Worm (Caenorhabditis elegans) whole organism, young adult: ENCODE results near the gene ivph-3.
A peak's percentile ranks its signal among the peaks of the same experiment; 100 is the strongest.

ENCODE experiments used
- B0336.3 ChIP-seq: fragments of 200-800 bp; sonication (Bioruptor generic); IDR thresholded peaks from 2 replicates; pipeline ENCODE4 v1.3.6; 2022; ENCODE audit warnings: missing genetic modification characterization, missing compliant biosample characterization
- D2030.7 ChIP-seq: fragments of 200-800 bp; sonication (Bioruptor generic); IDR thresholded peaks from 2 replicates; pipeline ENCODE4 v1.3.6; 2022; ENCODE audit warnings: missing genetic modification reagents, missing genetic modification characterization, missing compliant biosample characterization
- F22D6.2 ChIP-seq: sonication (generic microtip); optimal IDR thresholded peaks from 2 replicates; lab custom pipeline; 2016; ENCODE audit warnings: mild to moderate bottlenecking, missing genetic modification characterization, missing compliant biosample characterization
- F23B12.7 ChIP-seq: sonication (generic microtip); optimal IDR thresholded peaks from 2 replicates; lab custom pipeline; 2017; ENCODE audit warnings: missing genetic modification characterization, mild to moderate bottlenecking, missing compliant biosample characterization, antibody characterized with exemption, moderate library complexity; ENCODE audit not compliant: insufficient read depth
- F33H1.4 ChIP-seq: fragments of 200-800 bp; sonication (Bioruptor generic); IDR thresholded peaks from 2 replicates; pipeline ENCODE4 v1.3.6; 2022; ENCODE audit warnings: missing genetic modification reagents, missing genetic modification characterization, missing compliant biosample characterization
- F39B2.1 ChIP-seq: fragments of 200-800 bp; sonication (Bioruptor generic); IDR thresholded peaks from 2 replicates; pipeline ENCODE4 v1.3.6; 2022; ENCODE audit warnings: missing genetic modification reagents, missing genetic modification characterization, missing compliant biosample characterization
- F55B11.4 ChIP-seq: sonication (generic microtip); optimal IDR thresholded peaks from 2 replicates; lab custom pipeline; 2016; ENCODE audit warnings: missing compliant biosample characterization, missing genetic modification characterization, borderline replicate concordance; ENCODE audit not compliant: insufficient read depth
- F57A8.1 ChIP-seq: fragments of 200-800 bp; sonication (Bioruptor generic); optimal IDR thresholded peaks from 2 replicates; lab custom pipeline; 2018; ENCODE audit warnings: mild to moderate bottlenecking, missing genetic modification characterization, moderate library complexity, missing compliant biosample characterization
- K11D2.4 ChIP-seq: fragments of 200-800 bp; sonication (Bioruptor generic); IDR thresholded peaks from 2 replicates; pipeline ENCODE4 v1.3.6; 2022; ENCODE audit warnings: missing genetic modification reagents, missing genetic modification characterization, missing compliant biosample characterization
- K12H6.12 ChIP-seq: fragments of 200-800 bp; sonication (Bioruptor generic); optimal IDR thresholded peaks from 2 replicates; lab custom pipeline; 2018; ENCODE audit warnings: mild to moderate bottlenecking, missing genetic modification characterization, missing compliant biosample characterization
- T07F8.4 ChIP-seq: sonication (generic microtip); optimal IDR thresholded peaks from 2 replicates; lab custom pipeline; 2016; ENCODE audit warnings: mild to moderate bottlenecking, missing genetic modification characterization, moderate library complexity, missing compliant biosample characterization
- Y53G8AR.9 ChIP-seq: fragments of 200-800 bp; sonication (Bioruptor generic); conservative IDR thresholded peaks from 2 replicates; pipeline ENCODE4 v1.3.6; 2022; ENCODE audit warnings: missing genetic modification reagents, missing genetic modification characterization, missing compliant biosample characterization
- Y95B8A.8 ChIP-seq: fragments of 200-800 bp; sonication (Bioruptor generic); IDR thresholded peaks from 2 replicates; pipeline ENCODE4 v1.3.6; 2022; ENCODE audit warnings: missing genetic modification reagents, missing genetic modification characterization, missing compliant biosample characterization
- athp-1 ChIP-seq: sonication (generic microtip); optimal IDR thresholded peaks from 2 replicates; lab custom pipeline; 2017; ENCODE audit warnings: mild to moderate bottlenecking, missing genetic modification characterization, missing compliant biosample characterization
- bed-2 ChIP-seq: fragments of 200-800 bp; sonication (Bioruptor generic); IDR thresholded peaks from 2 replicates; pipeline ENCODE4 v1.3.6; 2022; ENCODE audit warnings: missing genetic modification reagents, missing genetic modification characterization, missing compliant biosample characterization
- ceh-100 ChIP-seq: fragments of 200-800 bp; sonication (Bioruptor generic); IDR thresholded peaks from 2 replicates; pipeline ENCODE4 v1.3.6; 2022; ENCODE audit warnings: missing genetic modification reagents, missing genetic modification characterization, missing compliant biosample characterization
- dox-1 ChIP-seq: fragments of 200-800 bp; sonication (Bioruptor generic); IDR thresholded peaks from 2 replicates; pipeline ENCODE4 v1.3.6; 2022; ENCODE audit warnings: missing genetic modification reagents, missing genetic modification characterization, missing compliant biosample characterization
- hmg-1.2 ChIP-seq: fragments of 200-800 bp; sonication (Bioruptor generic); IDR thresholded peaks from 2 replicates; pipeline ENCODE4 v1.3.6; 2022; ENCODE audit warnings: missing genetic modification reagents, missing genetic modification characterization, missing compliant biosample characterization
- let-607 ChIP-seq, 2 experiments: fragments of 200-800 bp in 1 of 2; sonication (Bioruptor generic) in 1 of 2; sonication (generic microtip) in 1 of 2; optimal IDR thresholded peaks; 2 replicates each; lab custom pipeline; 2016 to 2018; ENCODE audit warnings: mild to moderate bottlenecking in 2 of 2, missing compliant biosample characterization in 2 of 2, missing genetic modification characterization in 2 of 2, moderate library complexity in 2 of 2, missing genotype in 1 of 2
- lin-35 ChIP-seq, 3 experiments: fragments of 150-350 bp in 2 of 3; sonication (generic microtip) in 1 of 3; optimal IDR thresholded peaks; 2 replicates each; lab custom pipeline; 2014 to 2018; ENCODE audit warnings: missing biosample characterization in 3 of 3, missing genetic modification characterization in 3 of 3, missing genetic modification reagents in 3 of 3
- lin-40 ChIP-seq: sonication (generic microtip); optimal IDR thresholded peaks from 2 replicates; lab custom pipeline; 2016; ENCODE audit warnings: missing genetic modification characterization, mild to moderate bottlenecking, missing compliant biosample characterization, missing genotype, missing genetic modification reagents
- madf-6 ChIP-seq: fragments of 200-800 bp; sonication (Bioruptor generic); IDR thresholded peaks from 2 replicates; pipeline ENCODE4 v1.3.6; 2022; ENCODE audit warnings: missing genetic modification reagents, missing genetic modification characterization, missing compliant biosample characterization
- mcd-1 ChIP-seq: fragments of 200-800 bp; sonication (Bioruptor generic); IDR thresholded peaks from 2 replicates; pipeline ENCODE4 v1.3.6; 2022; ENCODE audit warnings: missing genetic modification reagents, missing genetic modification characterization, missing compliant biosample characterization
- mxl-1 ChIP-seq: sonication (generic microtip); optimal IDR thresholded peaks from 2 replicates; lab custom pipeline; 2016; ENCODE audit warnings: missing genetic modification characterization, missing compliant biosample characterization
- nfya-2 ChIP-seq: fragments of 200-800 bp; sonication (Bioruptor generic); IDR thresholded peaks from 2 replicates; pipeline ENCODE4 v1.3.6; 2022; ENCODE audit warnings: missing genetic modification reagents, missing genetic modification characterization, missing compliant biosample characterization
- nfyb-1 ChIP-seq: fragments of 200-800 bp; sonication (Bioruptor generic); IDR thresholded peaks from 2 replicates; pipeline ENCODE4 v1.3.6; 2022; ENCODE audit warnings: missing genetic modification reagents, missing genetic modification characterization, missing compliant biosample characterization
- nhr-80 ChIP-seq: sonication (generic microtip); optimal IDR thresholded peaks from 2 replicates; lab custom pipeline; 2016; ENCODE audit warnings: missing genetic modification characterization, missing compliant biosample characterization
- nhr-90 ChIP-seq: sonication (generic microtip); optimal IDR thresholded peaks from 2 replicates; lab custom pipeline; 2016; ENCODE audit warnings: missing genotype, mild to moderate bottlenecking, missing genetic modification characterization, missing compliant biosample characterization
- rcor-1 ChIP-seq: fragments of 200-800 bp; sonication (Bioruptor generic); IDR thresholded peaks from 2 replicates; pipeline ENCODE4 v1.3.6; 2022; ENCODE audit warnings: missing genetic modification reagents, missing genetic modification characterization, missing compliant biosample characterization
- sdz-38 ChIP-seq: sonication (generic microtip); optimal IDR thresholded peaks from 2 replicates; lab custom pipeline; 2016; ENCODE audit warnings: missing genotype, missing genetic modification characterization, missing compliant biosample characterization
- somi-1 ChIP-seq: fragments of 200-800 bp; sonication (Bioruptor generic); optimal IDR thresholded peaks from 2 replicates; lab custom pipeline; 2018; ENCODE audit warnings: mild to moderate bottlenecking, missing genetic modification characterization, missing compliant biosample characterization
- unc-62 ChIP-seq: fragments of 150-350 bp; optimal IDR thresholded peaks from 2 replicates; lab custom pipeline; 2014; ENCODE audit warnings: missing biosample characterization, missing genetic modification reagents, missing genetic modification characterization
- zim-3 ChIP-seq: sonication (generic microtip); optimal IDR thresholded peaks from 2 replicates; lab custom pipeline; 2017; ENCODE audit warnings: mild to moderate bottlenecking, missing genetic modification characterization, moderate library complexity, missing compliant biosample characterization
- ztf-28 ChIP-seq: fragments of 200-800 bp; sonication (Bioruptor generic); IDR thresholded peaks from 2 replicates; pipeline ENCODE4 v1.3.6; 2022; ENCODE audit warnings: missing genetic modification reagents, missing genetic modification characterization, missing compliant biosample characterization
- ztf-3 ChIP-seq: fragments of 200-800 bp; sonication (Bioruptor generic); optimal IDR thresholded peaks from 2 replicates; lab custom pipeline; 2018; ENCODE audit warnings: mild to moderate bottlenecking, missing genetic modification characterization, missing compliant biosample characterization
- ztf-6 ChIP-seq: fragments of 200-800 bp; sonication (Bioruptor generic); IDR thresholded peaks from 2 replicates; pipeline ENCODE4 v1.3.6; 2022; ENCODE audit warnings: missing genetic modification reagents, missing genetic modification characterization, missing compliant biosample characterization

The ivph-3 gene

ce11 chrIV:3014610-3015009 lies 38.9 kb upstream of the ivph-3 start:
- TF ChIP-seq unc-62 (GFP tag; lab: Kevin White, UChicago) (peak; percentile 77), hmg-1.2 (peak; percentile 87), nhr-80 (tag; lab: Kevin White, UChicago) (peak; percentile 26), F57A8.1 (GFP tag; lab: Kevin White, UChicago) (no peak)

ce11 chrIV:3016202-3016601 lies 37.3 kb upstream of the ivph-3 start:
- TF ChIP-seq rcor-1 (GFP tag; lab: Robert Waterston, UW), result no peak
- no peak for TF ChIP-seq madf-6 (GFP tag; lab: Robert Waterston, UW)
- TF ChIP-seq dox-1 (GFP tag; lab: Robert Waterston, UW), result no peak
- TF ChIP-seq mcd-1 (GFP tag; lab: Robert Waterston, UW), result no peak
- no peak for TF ChIP-seq sdz-38 (tag; lab: Kevin White, UChicago)
- no peak for TF ChIP-seq F23B12.7 (tag; lab: Kevin White, UChicago)
- TF ChIP-seq F33H1.4 (GFP tag; lab: Robert Waterston, UW), result no peak
- no peak for TF ChIP-seq nhr-90 (tag; lab: Kevin White, UChicago)
- TF ChIP-seq D2030.7 (GFP tag; lab: Robert Waterston, UW), result no peak
- TF ChIP-seq mxl-1, result no peak
- TF ChIP-seq T07F8.4 (tag; lab: Kevin White, UChicago), result no peak
- no peak for TF ChIP-seq bed-2 (GFP tag; lab: Robert Waterston, UW)
- no peak for TF ChIP-seq F22D6.2 (tag; lab: Kevin White, UChicago)
- no peak for TF ChIP-seq lin-35 (GFP tag; optimal IDR thresholded peaks at IDR 0.05; lab: Kevin White, UChicago)
- TF ChIP-seq ztf-6 (GFP tag; lab: Robert Waterston, UW), result no peak
- TF ChIP-seq ztf-28 (GFP tag; lab: Robert Waterston, UW), result no peak
- TF ChIP-seq, all 124 proteins: peak for 0

DNA sequence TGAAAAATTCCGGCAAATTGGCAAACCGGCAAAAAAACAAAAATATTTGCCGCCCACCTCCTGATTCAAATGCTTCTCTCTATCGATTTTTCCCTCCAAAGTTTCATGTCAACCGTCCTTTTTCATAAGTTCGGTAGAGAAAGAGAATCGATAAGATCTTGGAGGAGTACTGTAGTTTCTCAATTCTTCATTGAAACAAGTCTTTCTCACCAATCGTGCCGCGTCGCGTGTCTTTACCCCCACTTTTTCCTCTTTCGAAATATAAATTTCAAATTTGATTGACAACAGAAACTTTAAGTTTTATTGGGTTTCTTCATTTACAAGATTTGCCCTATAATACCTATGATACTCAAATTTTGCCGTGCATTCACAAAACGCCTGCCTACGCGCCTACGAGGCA lies 34.9 kb upstream of the ivph-3 start:
- TF ChIP-seq athp-1 (tag; lab: Kevin White, UChicago) (no peak), B0336.3 (GFP tag; lab: Robert Waterston, UW) (no peak), ceh-100 (GFP tag; lab: Robert Waterston, UW) (no peak), K12H6.12 (tag; lab: Kevin White, UChicago) (no peak), mcd-1 (GFP tag; lab: Robert Waterston, UW) (no peak), nfyb-1 (no peak), F55B11.4 (tag; lab: Kevin White, UChicago) (no peak), Y53G8AR.9 (GFP tag; lab: Robert Waterston, UW) (no peak), lin-40 (tag; lab: Kevin White, UChicago) (no peak), somi-1 (no peak), Y95B8A.8 (no peak), ztf-3 (GFP tag; lab: Kevin White, UChicago) (no peak), K11D2.4 (GFP tag; lab: Robert Waterston, UW) (no peak), let-607 (tag; optimal IDR thresholded peaks at IDR 0.05; lab: Kevin White, UChicago) (no peak), zim-3 (tag; lab: Kevin White, UChicago) (no peak)

- no peak for TF ChIP-seq nfya-2 (GFP tag; lab: Robert Waterston, UW)
- TF ChIP-seq F39B2.1 (GFP tag; lab: Robert Waterston, UW), result no peak
- TF ChIP-seq ztf-3 (GFP tag; lab: Kevin White, UChicago), result no peak
These were observed 34.1 kb upstream of the ivph-3 start, which contains the start of gene lin-22 for ce11 chrIV:3019438-3019837. Gene lin-22, plus strand, starts transcription at chrIV:3019738.
